Worm (Caenorhabditis elegans): ENCODE measurements around the gene srh-19.

Gene srh-19

ce11 chrX:1383546-1383945, 29.4 kb upstream of the srh-19 start:
- TF ChIP-seq ceh-82 (tag; optimal IDR thresholded peaks at IDR 0.05) = no peak
- TF ChIP-seq zag-1 (tag; optimal IDR thresholded peaks at IDR 0.05) = no peak
- TF ChIP-seq nfya-1 (tag; optimal IDR thresholded peaks at IDR 0.05; ENCODE audit: insufficient read depth) = no peak
- TF ChIP-seq ztf-11 (tag; optimal IDR thresholded peaks at IDR 0.05) = no peak
- no peak for TF ChIP-seq mdl-1 (tag; optimal IDR thresholded peaks at IDR 0.05)
- TF ChIP-seq eor-1 (tag; optimal IDR thresholded peaks at IDR 0.05) = no peak
- no peak for TF ChIP-seq elt-3 (tag; optimal IDR thresholded peaks at IDR 0.05)
- no peak for TF ChIP-seq nhr-43 (tag; optimal IDR thresholded peaks at IDR 0.05; ENCODE audit: poor library complexity, severe bottlenecking)
- no peak for TF ChIP-seq sea-2 (GFP tag; optimal IDR thresholded peaks at IDR 0.05)
- TF ChIP-seq jun-1 (tag; optimal IDR thresholded peaks at IDR 0.05) = no peak
- TF ChIP-seq lin-15B (tag; optimal IDR thresholded peaks at IDR 0.05) = no peak
- no peak for TF ChIP-seq pha-4 (tag; optimal IDR thresholded peaks at IDR 0.05)
- TF ChIP-seq ceh-16 (tag; optimal IDR thresholded peaks at IDR 0.05) = no peak
- no peak for TF ChIP-seq nhr-23 (tag; optimal IDR thresholded peaks at IDR 0.05)
- TF ChIP-seq lsy-12 (tag; optimal IDR thresholded peaks at IDR 0.05) = no peak
- TF ChIP-seq nhr-12 (tag; optimal IDR thresholded peaks at IDR 0.05) = no peak
- no peak for TF ChIP-seq egl-27 (tag; optimal IDR thresholded peaks at IDR 0.05)
- no peak for TF ChIP-seq nhr-25 (tag; optimal IDR thresholded peaks at IDR 0.05)
- TF ChIP-seq unc-39 (tag; optimal IDR thresholded peaks at IDR 0.05) = no peak

- TF ChIP-seq elt-3 (tag; optimal IDR thresholded peaks at IDR 0.05) = no peak
- no peak for TF ChIP-seq nhr-25 (tag; optimal IDR thresholded peaks at IDR 0.05)
- no peak for TF ChIP-seq lin-39 (tag; optimal IDR thresholded peaks at IDR 0.05)
- no peak for TF ChIP-seq snpc-4 (tag; optimal IDR thresholded peaks at IDR 0.05)
- no peak for TF ChIP-seq elt-1 (tag; optimal IDR thresholded peaks at IDR 0.05)
- TF ChIP-seq sea-2 (GFP tag; optimal IDR thresholded peaks at IDR 0.05) = no peak
- TF ChIP-seq egl-5 (tag; optimal IDR thresholded peaks at IDR 0.05) = no peak
- no peak for TF ChIP-seq ceh-16 (tag; optimal IDR thresholded peaks at IDR 0.05)
- TF ChIP-seq fkh-10 (GFP tag; optimal IDR thresholded peaks at IDR 0.05) = no peak
- no peak for TF ChIP-seq ceh-9 (tag; optimal IDR thresholded peaks at IDR 0.05)
Observed at ce11 chrX:1384538-1384937, 28.4 kb upstream of the srh-19 start, which contains the start of gene F56C3.8. TSS of gene F56C3.8 (minus strand) at chrX:1384638.

DNA sequence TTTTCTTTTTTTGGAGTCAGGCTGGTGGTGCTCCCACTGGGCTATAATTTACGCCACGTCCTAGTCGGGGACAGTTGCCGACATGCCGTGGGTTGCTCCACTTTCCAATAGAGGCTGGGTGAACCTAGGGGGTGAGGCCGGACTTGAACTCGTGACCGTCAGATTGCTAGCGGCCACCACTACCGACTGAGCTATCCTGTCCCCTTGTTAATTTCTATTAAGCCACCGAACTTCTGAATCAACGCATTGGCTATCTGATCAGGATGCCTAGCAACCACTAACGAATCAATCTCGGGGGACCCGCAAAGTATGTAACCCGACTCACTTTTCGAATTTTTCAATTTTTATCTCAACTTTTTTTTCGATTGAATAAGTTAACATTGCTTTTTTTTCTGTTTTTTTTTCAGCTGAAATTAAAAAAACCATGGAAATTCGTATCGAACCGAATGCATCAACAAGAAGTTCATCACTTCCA, 26.0 kb upstream of the srh-19 start, which contains the start of gene F56C3.1:
Gene F56C3.1 (plus strand): TSS at position 425 of the 475 bp plus-strand sequence.
- peak; percentile 6 for TF ChIP-seq elt-2 (tag; optimal IDR thresholded peaks at IDR 0.05)
- no peak for TF ChIP-seq fos-1 (tag; optimal IDR thresholded peaks at IDR 0.05)

- TF ChIP-seq lsy-12 (tag; optimal IDR thresholded peaks at IDR 0.05) (peak; percentile 81), skn-1 (tag; optimal IDR thresholded peaks at IDR 0.05) (peak; percentile 92), nhr-25 (tag; optimal IDR thresholded peaks at IDR 0.05) (peak; percentile 79), snpc-4 (tag; optimal IDR thresholded peaks at IDR 0.05) (peak; percentile 86), nhr-77 (tag; optimal IDR thresholded peaks at IDR 0.05) (peak; percentile 92), nhr-11 (tag; optimal IDR thresholded peaks at IDR 0.05) (peak; percentile 88), unc-39 (tag; optimal IDR thresholded peaks at IDR 0.05) (peak; percentile 11), jun-1 (tag; optimal IDR thresholded peaks at IDR 0.05) (peak; percentile 98), nhr-237 (tag; optimal IDR thresholded peaks at IDR 0.05) (peak; percentile 52), elt-2 (tag; optimal IDR thresholded peaks at IDR 0.05) (peak; percentile 70), zag-1 (tag; optimal IDR thresholded peaks at IDR 0.05) (no peak), nhr-23 (tag; optimal IDR thresholded peaks at IDR 0.05) (peak; percentile 94), eor-1 (tag; optimal IDR thresholded peaks at IDR 0.05) (no peak), sea-2 (GFP tag; optimal IDR thresholded peaks at IDR 0.05) (no peak), mdl-1 (tag; optimal IDR thresholded peaks at IDR 0.05) (peak; percentile 34), aly-2 (tag; optimal IDR thresholded peaks at IDR 0.05) (peak; percentile 57), lin-15B (tag; optimal IDR thresholded peaks at IDR 0.05) (peak; percentile 33), elt-3 (tag; optimal IDR thresholded peaks at IDR 0.05) (peak in 1 of 3 experiments; percentile 94), fos-1 (tag; optimal IDR thresholded peaks at IDR 0.05) (peak; percentile 74), hmg-11 (tag; optimal IDR thresholded peaks at IDR 0.05) (peak; percentile 83), nhr-43 (tag; optimal IDR thresholded peaks at IDR 0.05; ENCODE audit: poor library complexity, severe bottlenecking) (peak; percentile 98), pqm-1 (tag; optimal IDR thresholded peaks at IDR 0.05) (peak; percentile 39), nhr-28 (tag; optimal IDR thresholded peaks at IDR 0.05) (peak; percentile 70), ceh-16 (tag; optimal IDR thresholded peaks at IDR 0.05) (no peak), ZK546.5 (tag; optimal IDR thresholded peaks at IDR 0.05) (no peak), fkh-2 (tag; optimal IDR thresholded peaks at IDR 0.05) (peak; percentile 31), ztf-11 (tag; optimal IDR thresholded peaks at IDR 0.05) (peak; percentile 30), egl-27 (tag; optimal IDR thresholded peaks at IDR 0.05) (peak; percentile 71), mml-1 (tag; optimal IDR thresholded peaks at IDR 0.05) (no peak), tbx-2 (tag; optimal IDR thresholded peaks at IDR 0.05) (peak; percentile 97), elt-1 (tag; optimal IDR thresholded peaks at IDR 0.05) (no peak), pha-4 (tag; optimal IDR thresholded peaks at IDR 0.05) (peak; percentile 66), R02D3.7 (tag; optimal IDR thresholded peaks at IDR 0.05) (peak; percentile 83), ztf-4 (tag; optimal IDR thresholded peaks at IDR 0.05) (no peak), nhr-76 (tag; optimal IDR thresholded peaks at IDR 0.05) (peak; percentile 85), unc-62 (GFP tag; optimal IDR thresholded peaks at IDR 0.05) (peak; percentile 66), nfya-1 (tag; optimal IDR thresholded peaks at IDR 0.05; ENCODE audit: insufficient read depth) (peak; percentile 70)
Observed at ce11 chrX:1389382-1389983, 23.5 kb upstream of the srh-19 start.

Data from whole organism, L3 larva.